Fruit fly (Drosophila melanogaster): Measurements from ENCODE around the gene fon.
A peak's percentile ranks its signal among the peaks of the same experiment; 100 is the strongest.

The fon gene

dm6 chr2L:19376145-19376544 lies 9.9 kb downstream of the fon start (continued):
- TF ChIP-seq CG12219 (GFP tag; optimal IDR thresholded peaks at IDR 0.05) (peak; percentile 13), lov (optimal IDR thresholded peaks at IDR 0.05) (no peak), lov (GFP tag; IDR thresholded peaks at IDR 0.05) (no peak; the same call in 2 of the 3 replicates), CG1602 (GFP tag; optimal IDR thresholded peaks at IDR 0.05) (peak; percentile 12), dysf (GFP tag; IDR thresholded peaks at IDR 0.05) (no peak), gt (GFP tag; IDR thresholded peaks at IDR 0.05) (no peak), Lpt (GFP tag; optimal IDR thresholded peaks at IDR 0.05) (no peak), fd64A (GFP tag; optimal IDR thresholded peaks at IDR 0.05) (no peak), CoRest (tag; optimal IDR thresholded peaks at IDR 0.05) (peak; percentile 33), bigmax (GFP tag; optimal IDR thresholded peaks at IDR 0.05) (no peak), danr (GFP tag; IDR thresholded peaks at IDR 0.05) (no peak), CG9797 (GFP tag; optimal IDR thresholded peaks at IDR 0.05) (no peak), HLH4C (GFP tag; IDR thresholded peaks at IDR 0.05; ENCODE audit: partially characterized antibody) (no peak), pita (GFP tag; optimal IDR thresholded peaks at IDR 0.05) (no peak), Med (GFP tag) (peak; percentile 75), Sry-δ (GFP tag; optimal IDR thresholded peaks at IDR 0.05) (no peak), kah (GFP tag; optimal IDR thresholded peaks at IDR 0.05) (no peak), disco-r (GFP tag; optimal IDR thresholded peaks at IDR 0.05) (no peak), so (GFP tag; IDR thresholded peaks at IDR 0.05) (0 out of 3 replicates have a peak, but pooled peaks have one; percentile 37), knrl (GFP tag; IDR thresholded peaks at IDR 0.05; ENCODE audit: partially characterized antibody) (no peak), Dip3 (GFP tag; optimal IDR thresholded peaks at IDR 0.05) (no peak), Mes4 (GFP tag; optimal IDR thresholded peaks at IDR 0.05) (no peak), dpn (GFP tag; optimal IDR thresholded peaks at IDR 0.05) (no peak), Chrac-16 (GFP tag; optimal IDR thresholded peaks at IDR 0.05) (no peak), maf-S (GFP tag; optimal IDR thresholded peaks at IDR 0.05) (no peak), CG17912 (GFP tag; optimal IDR thresholded peaks at IDR 0.05) (no peak), ato (GFP tag; IDR thresholded peaks at IDR 0.05; ENCODE audit: partially characterized antibody) (no peak), croc (GFP tag; conservative IDR thresholded peaks at IDR 0.05) (0 out of 3 replicates have a peak, but pooled peaks have one; percentile 34), twi (tag; optimal IDR thresholded peaks at IDR 0.05) (no peak), CG2678 (tag; optimal IDR thresholded peaks at IDR 0.05) (peak; percentile 37), CG31365 (tag; optimal IDR thresholded peaks at IDR 0.05) (no peak), Blimp-1 (GFP tag; optimal IDR thresholded peaks at IDR 0.05) (peak; percentile 56), CG1832 (GFP tag; optimal IDR thresholded peaks at IDR 0.05) (no peak), CG2129 (GFP tag; IDR thresholded peaks at IDR 0.05; ENCODE audit: partially characterized antibody) (no peak), CG8388 (GFP tag; optimal IDR thresholded peaks at IDR 0.05) (peak; percentile 62), ssp (GFP tag; IDR thresholded peaks at IDR 0.05) (no peak), nmo (GFP tag; optimal IDR thresholded peaks at IDR 0.05) (peak; percentile 34), run (tag; optimal IDR thresholded peaks at IDR 0.05) (no peak), slou (GFP tag; optimal IDR thresholded peaks at IDR 0.05) (no peak), fu2 (GFP tag; optimal IDR thresholded peaks at IDR 0.05) (no peak), nau (GFP tag; optimal IDR thresholded peaks at IDR 0.05) (no peak), CG8281 (tag; optimal IDR thresholded peaks at IDR 0.05) (no peak), Lim3 (GFP tag; IDR thresholded peaks at IDR 0.05) (no peak), CG34224 (GFP tag; IDR thresholded peaks at IDR 0.05; ENCODE audit: partially characterized antibody) (no peak), CG15479 (GFP tag; optimal IDR thresholded peaks at IDR 0.05) (no peak), cwo (GFP tag; optimal IDR thresholded peaks at IDR 0.05) (no peak), CG13287 (GFP tag; IDR thresholded peaks at IDR 0.05; ENCODE audit: partially characterized antibody) (no peak), corto (GFP tag; optimal IDR thresholded peaks at IDR 0.05) (no peak), inv (GFP tag; IDR thresholded peaks at IDR 0.05; ENCODE audit: partially characterized antibody) (no peak), CG31441 (GFP tag; IDR thresholded peaks at IDR 0.05) (peak; percentile 50; the same call in 1 of the 2 replicates), CG9727 (GFP tag; optimal IDR thresholded peaks at IDR 0.05) (peak; percentile 46)
